Worm (Caenorhabditis elegans) whole organism, early embryonic: Measurements from ENCODE around the gene bub-3.

Experiments used
- B0310.2 ChIP-seq: sonication (generic microtip); optimal IDR thresholded peaks from 2 replicates; lab custom pipeline; 2016; ENCODE audit warnings: mild to moderate bottlenecking, missing genetic modification characterization, missing compliant biosample characterization
- F13C5.2 ChIP-seq: sonication (generic microtip); optimal IDR thresholded peaks from 2 replicates; lab custom pipeline; 2017; ENCODE audit warnings: mild to moderate bottlenecking, missing genetic modification characterization, inconsistent platforms, missing compliant biosample characterization
- aly-1 ChIP-seq: sonication (generic microtip); optimal IDR thresholded peaks from 2 replicates; lab custom pipeline; 2016; ENCODE audit warnings: missing genetic modification characterization, missing compliant biosample characterization
- ama-1 ChIP-seq: fragments of 150-350 bp; optimal IDR thresholded peaks from 2 replicates; lab custom pipeline; 2014
- ceh-13 ChIP-seq: fragments of 200-800 bp; sonication (Bioruptor generic); optimal IDR thresholded peaks from 2 replicates; lab custom pipeline; 2018; ENCODE audit warnings: mild to moderate bottlenecking, missing genetic modification characterization, missing compliant biosample characterization
- ceh-36 ChIP-seq: sonication (generic microtip); optimal IDR thresholded peaks from 2 replicates; lab custom pipeline; 2016; ENCODE audit warnings: missing genetic modification characterization, inconsistent platforms, missing compliant biosample characterization
- ets-7 ChIP-seq: sonication (generic microtip); optimal IDR thresholded peaks from 2 replicates; lab custom pipeline; 2016; ENCODE audit warnings: missing genotype, missing genetic modification characterization, missing compliant biosample characterization
- flt-1 ChIP-seq: fragments of 200-800 bp; sonication (Bioruptor generic); IDR thresholded peaks from 2 replicates; pipeline ENCODE4 v1.3.6; 2022; ENCODE audit warnings: missing genetic modification characterization, missing compliant biosample characterization
- hmbx-1 ChIP-seq: sonication (generic microtip); optimal IDR thresholded peaks from 2 replicates; lab custom pipeline; 2016; ENCODE audit warnings: mild to moderate bottlenecking, missing genetic modification characterization, missing compliant biosample characterization
- hmg-4 ChIP-seq: fragments of 200-800 bp; sonication (Bioruptor generic); optimal IDR thresholded peaks from 2 replicates; lab custom pipeline; 2018; ENCODE audit warnings: mild to moderate bottlenecking, missing genetic modification characterization, missing compliant biosample characterization
- hnd-1 ChIP-seq: sonication (generic microtip); optimal IDR thresholded peaks from 2 replicates; lab custom pipeline; 2016; ENCODE audit warnings: missing genetic modification characterization, missing compliant biosample characterization
- pes-1 ChIP-seq: fragments of 200-800 bp; sonication (Bioruptor generic); IDR thresholded peaks from 2 replicates; pipeline ENCODE4 v1.3.6; 2022; ENCODE audit warnings: missing genetic modification reagents, missing genetic modification characterization, missing compliant biosample characterization
- scrt-1 ChIP-seq: fragments of 200-800 bp; sonication (Bioruptor generic); IDR thresholded peaks from 2 replicates; pipeline ENCODE4 v1.3.6; 2022; ENCODE audit warnings: missing genetic modification characterization, missing compliant biosample characterization
- sea-1 ChIP-seq: fragments of 200-800 bp; sonication (Bioruptor generic); conservative IDR thresholded peaks from 2 replicates; pipeline ENCODE4 v1.3.6; 2022; ENCODE audit warnings: missing genetic modification characterization, missing compliant biosample characterization
- tbx-11 ChIP-seq: fragments of 200-800 bp; sonication (Bioruptor generic); IDR thresholded peaks from 2 replicates; pipeline ENCODE4 v1.3.6; 2022; ENCODE audit warnings: missing genetic modification characterization, missing compliant biosample characterization
- tbx-37 ChIP-seq: fragments of 200-800 bp; sonication (Bioruptor generic); conservative IDR thresholded peaks from 2 replicates; pipeline ENCODE4 v1.3.6; 2022; ENCODE audit warnings: missing genetic modification reagents, missing genetic modification characterization, missing compliant biosample characterization
- tra-4 ChIP-seq: sonication (generic microtip); optimal IDR thresholded peaks from 2 replicates; lab custom pipeline; 2017; ENCODE audit warnings: missing genetic modification characterization, missing compliant biosample characterization

Gene bub-3

ce11 chrII:13751030-13751429 is 25.2 kb downstream of the bub-3 start:
- TF ChIP-seq pes-1 (no peak), ceh-13 (no peak), tbx-37 (GFP tag; lab: Robert Waterston, UW) (no peak), ceh-36 (tag; lab: Kevin White, UChicago) (no peak), hmbx-1 (tag; lab: Kevin White, UChicago) (no peak), hmg-4 (GFP tag; lab: Kevin White, UChicago) (no peak), tra-4 (tag; lab: Kevin White, UChicago) (no peak), ama-1 (no peak)

- no peak for TF ChIP-seq ets-7
Measured at ce11 chrII:13752016-13752415, 26.2 kb downstream of the bub-3 start, which contains the start of gene arrd-14. Gene arrd-14, plus strand, starts transcription at chrII:13752316.

ce11 chrII:13756232-13756631 is 30.4 kb downstream of the bub-3 start:
- no peak for TF ChIP-seq aly-1 (tag; lab: Kevin White, UChicago)
- TF ChIP-seq tra-4 (tag; lab: Kevin White, UChicago): no peak
- TF ChIP-seq B0310.2: no peak
- TF ChIP-seq hmbx-1 (tag; lab: Kevin White, UChicago): no peak
- no peak for TF ChIP-seq F13C5.2
- TF ChIP-seq scrt-1 (GFP tag; lab: Robert Waterston, UW): no peak
- TF ChIP-seq sea-1 (GFP tag; lab: Robert Waterston, UW): no peak
- no peak for TF ChIP-seq ama-1
- TF ChIP-seq tbx-11: no peak
- no peak for TF ChIP-seq hmg-4 (GFP tag; lab: Kevin White, UChicago)
- no peak for TF ChIP-seq pes-1
- TF ChIP-seq tbx-37 (GFP tag; lab: Robert Waterston, UW): no peak
- TF ChIP-seq ets-7: no peak
- no peak for TF ChIP-seq flt-1 (GFP tag; lab: Robert Waterston, UW)

ce11 chrII:13758108-13758507 is 32.2 kb downstream of the bub-3 start, which contains the start of gene arrd-13:
Gene arrd-13, plus strand, starts transcription at chrII:13758408.
- TF ChIP-seq scrt-1 (GFP tag; lab: Robert Waterston, UW): no peak
- no peak for TF ChIP-seq ceh-36 (tag; lab: Kevin White, UChicago)

ce11 chrII:13763009-13763468 is 37.2 kb downstream of the bub-3 start, which contains the start of gene arrd-11:
Gene arrd-11, plus strand, starts transcription at chrII:13763418.
- TF ChIP-seq sea-1 (GFP tag; lab: Robert Waterston, UW): no peak
- TF ChIP-seq tbx-11: no peak
- TF ChIP-seq aly-1 (tag; lab: Kevin White, UChicago): no peak
- TF ChIP-seq tbx-37 (GFP tag; lab: Robert Waterston, UW): no peak
- TF ChIP-seq pes-1: no peak
- no peak for TF ChIP-seq hmg-4 (GFP tag; lab: Kevin White, UChicago)
- no peak for TF ChIP-seq hnd-1
- TF ChIP-seq ceh-13: no peak
- no peak for TF ChIP-seq tra-4 (tag; lab: Kevin White, UChicago)
- no peak for TF ChIP-seq ama-1

- TF ChIP-seq tbx-37 (GFP tag; lab: Robert Waterston, UW) (no peak), ceh-36 (tag; lab: Kevin White, UChicago) (no peak), aly-1 (tag; lab: Kevin White, UChicago) (no peak), B0310.2 (no peak), F13C5.2 (no peak), hmbx-1 (tag; lab: Kevin White, UChicago) (no peak), ets-7 (no peak), tbx-11 (no peak)
Measured at ce11 chrII:13765952-13766351, 40.1 kb downstream of the bub-3 start, which contains the start of gene arrd-12. Gene arrd-12, plus strand, starts transcription at chrII:13766252.

ce11 chrII:13771335-13771734 is 45.5 kb downstream of the bub-3 start, which contains the start of gene C01B9.1:
Gene C01B9.1, plus strand, starts transcription at chrII:13771575.
- TF ChIP-seq ceh-13: no peak
- TF ChIP-seq aly-1 (tag; lab: Kevin White, UChicago): no peak
- TF ChIP-seq F13C5.2: no peak
- no peak for TF ChIP-seq tbx-37 (GFP tag; lab: Robert Waterston, UW)
- TF ChIP-seq scrt-1 (GFP tag; lab: Robert Waterston, UW): no peak
- TF ChIP-seq hmg-4 (GFP tag; lab: Kevin White, UChicago): no peak
- no peak for TF ChIP-seq hmbx-1 (tag; lab: Kevin White, UChicago)
- TF ChIP-seq ama-1: no peak
- TF ChIP-seq tra-4 (tag; lab: Kevin White, UChicago): no peak
- no peak for TF ChIP-seq ets-7
- TF ChIP-seq flt-1 (GFP tag; lab: Robert Waterston, UW): no peak
- TF ChIP-seq pes-1: no peak
- TF ChIP-seq sea-1 (GFP tag; lab: Robert Waterston, UW): no peak
- TF ChIP-seq B0310.2: no peak
- TF ChIP-seq hnd-1: no peak
- no peak for TF ChIP-seq ceh-36 (tag; lab: Kevin White, UChicago)
- TF ChIP-seq tbx-11: no peak
